Worm (Caenorhabditis elegans) whole organism, late embryonic: ENCODE data around the gene C01G12.9.

Experiments used
- ceh-18 ChIP-seq: sonication (generic microtip); optimal IDR thresholded peaks from 2 replicates; lab custom pipeline; 2016; ENCODE audit warnings: missing genetic modification characterization, missing compliant biosample characterization
- fax-1 ChIP-seq: sonication (generic microtip); optimal IDR thresholded peaks from 2 replicates; lab custom pipeline; 2016; ENCODE audit warnings: missing genotype, missing genetic modification characterization, missing compliant biosample characterization
- fkh-6 ChIP-seq: sonication (generic microtip); optimal IDR thresholded peaks from 2 replicates; lab custom pipeline; 2016; ENCODE audit warnings: missing genetic modification characterization, missing compliant biosample characterization
- pat-9 ChIP-seq: fragments of 200-800 bp; sonication (Bioruptor generic); optimal IDR thresholded peaks from 2 replicates; lab custom pipeline; 2018; ENCODE audit warnings: mild to moderate bottlenecking, missing genetic modification characterization, moderate library complexity, missing compliant biosample characterization

ce11 chrII:14599284-14599862 is 20.6 kb downstream of the C01G12.9 start:
- TF ChIP-seq fkh-6, result no peak
- no peak for TF ChIP-seq fax-1
- no peak for TF ChIP-seq ceh-18 (tag; lab: Kevin White, UChicago)
- no peak for TF ChIP-seq pat-9 (tag; lab: Kevin White, UChicago)
